Worm (Caenorhabditis elegans) whole organism, L1 larva: Measurements from ENCODE around the gene rpap-3.

Experiments
- C16A3.4 ChIP-seq: fragments of 150-350 bp; optimal IDR thresholded peaks from 2 replicates; lab custom pipeline; 2014; ENCODE audit warnings: missing biosample characterization, missing genetic modification characterization
- F16B12.6 ChIP-seq: fragments of 150-350 bp; optimal IDR thresholded peaks from 2 replicates; lab custom pipeline; 2014; ENCODE audit warnings: missing biosample characterization, missing genetic modification characterization
- alr-1 ChIP-seq: fragments of 200-800 bp; sonication (Bioruptor generic); optimal IDR thresholded peaks from 2 replicates; lab custom pipeline; 2018; ENCODE audit warnings: borderline replicate concordance, mild to moderate bottlenecking, missing genetic modification characterization, missing compliant biosample characterization
- aly-2 ChIP-seq: fragments of 150-350 bp; optimal IDR thresholded peaks from 2 replicates; lab custom pipeline; 2014; ENCODE audit warnings: missing biosample characterization, missing genetic modification characterization
- blmp-1 ChIP-seq: fragments of 150-350 bp; optimal IDR thresholded peaks from 2 replicates; lab custom pipeline; 2014; ENCODE audit warnings: missing biosample characterization, missing genetic modification characterization
- ceh-82 ChIP-seq, 3 experiments: fragments of 150-350 bp in 1 of 3; sonication (generic microtip) in 2 of 3; optimal IDR thresholded peaks; 2 replicates each; lab custom pipeline; 2014 to 2017; ENCODE audit warnings: missing biosample characterization in 3 of 3, missing genetic modification characterization in 3 of 3
- ceh-88 ChIP-seq: fragments of 200-800 bp; sonication (Bioruptor generic); IDR thresholded peaks from 2 replicates; pipeline ENCODE4 v1.3.6; 2022; ENCODE audit warnings: missing genetic modification characterization, missing compliant biosample characterization
- ces-1 ChIP-seq: fragments of 150-350 bp; optimal IDR thresholded peaks from 2 replicates; lab custom pipeline; 2014; ENCODE audit warnings: missing biosample characterization, missing genetic modification reagents, missing genetic modification characterization
- dpl-1 ChIP-seq, 3 experiments: fragments of 150-350 bp in 2 of 3; sonication (generic microtip) in 1 of 3; optimal IDR thresholded peaks; 2 replicates each; lab custom pipeline; 2014 to 2017; ENCODE audit warnings: missing biosample characterization in 3 of 3, missing genetic modification characterization in 3 of 3, missing genetic modification reagents in 3 of 3
- dsc-1 ChIP-seq: sonication (generic microtip); optimal IDR thresholded peaks from 2 replicates; lab custom pipeline; 2016; ENCODE audit warnings: mild to moderate bottlenecking, missing genetic modification characterization, missing compliant biosample characterization
- efl-1 ChIP-seq, 4 experiments: fragments of 150-350 bp; optimal IDR thresholded peaks in 3 of 4; peaks in 1 of 4; 1 replicate in 1 of 4; 2 replicates in 3 of 4; lab custom pipeline; 2014; ENCODE audit warnings: missing biosample characterization in 2 of 4, missing genetic modification characterization in 2 of 4, missing genetic modification reagents in 2 of 4
- efl-3 ChIP-seq: fragments of 200-800 bp; sonication (Bioruptor generic); optimal IDR thresholded peaks from 2 replicates; lab custom pipeline; 2018; ENCODE audit warnings: mild to moderate bottlenecking, missing genetic modification characterization, missing compliant biosample characterization
- egl-27 ChIP-seq, 2 experiments: fragments of 150-350 bp in 1 of 2; sonication (generic microtip); optimal IDR thresholded peaks; 3 replicates each; lab custom pipeline; 2017 to 2018; ENCODE audit warnings: missing biosample characterization in 2 of 2, missing genetic modification characterization in 2 of 2, missing genetic modification reagents in 2 of 2
- elt-3 ChIP-seq, 6 experiments: fragments of 150-350 bp in 1 of 6; sonication (generic microtip); optimal IDR thresholded peaks; 2 replicates each; lab custom pipeline; 2017 to 2018; ENCODE audit warnings: missing biosample characterization in 6 of 6, missing genetic modification characterization in 6 of 6, inconsistent platforms in 1 of 6
- grh-1 ChIP-seq: fragments of 200-800 bp; sonication (Bioruptor generic); IDR thresholded peaks from 2 replicates; pipeline ENCODE4 v1.3.6; 2022; ENCODE audit warnings: missing genetic modification reagents, missing genetic modification characterization, missing compliant biosample characterization
- hlh-17 ChIP-seq: fragments of 200-800 bp; sonication (Bioruptor generic); optimal IDR thresholded peaks from 2 replicates; lab custom pipeline; 2018; ENCODE audit warnings: missing genetic modification characterization, mild to moderate bottlenecking, missing compliant biosample characterization, moderate library complexity, borderline replicate concordance
- hlh-4 ChIP-seq: sonication (generic microtip); optimal IDR thresholded peaks from 2 replicates; lab custom pipeline; 2016; ENCODE audit warnings: mild to moderate bottlenecking, missing genetic modification characterization, missing compliant biosample characterization
- irx-1 ChIP-seq: sonication (generic microtip); optimal IDR thresholded peaks from 2 replicates; lab custom pipeline; 2016; ENCODE audit warnings: missing genetic modification characterization, missing compliant biosample characterization
- lin-13 ChIP-seq: fragments of 150-350 bp; optimal IDR thresholded peaks from 2 replicates; lab custom pipeline; 2014; ENCODE audit warnings: missing biosample characterization, missing genetic modification reagents, missing genetic modification characterization
- lin-15B ChIP-seq: fragments of 150-350 bp; sonication (generic microtip); optimal IDR thresholded peaks from 3 replicates; lab custom pipeline; 2014; ENCODE audit warnings: missing biosample characterization, missing genetic modification characterization
- lin-35 ChIP-seq, 2 experiments: fragments of 150-350 bp; optimal IDR thresholded peaks; 2 replicates each; lab custom pipeline; 2014; ENCODE audit warnings: missing biosample characterization in 2 of 2, missing genetic modification characterization in 2 of 2, missing genetic modification reagents in 2 of 2
- lin-39 ChIP-seq: fragments of 150-350 bp; optimal IDR thresholded peaks from 2 replicates; lab custom pipeline; 2014; ENCODE audit warnings: missing biosample characterization, missing genetic modification reagents, missing genetic modification characterization
- lsy-2 ChIP-seq, 2 experiments: fragments of 150-350 bp; optimal IDR thresholded peaks; 2 replicates each; lab custom pipeline; 2014; ENCODE audit warnings: missing biosample characterization in 2 of 2, missing genetic modification characterization in 2 of 2
- mep-1 ChIP-seq: fragments of 150-350 bp; optimal IDR thresholded peaks from 2 replicates; lab custom pipeline; 2014; ENCODE audit warnings: missing biosample characterization, missing genetic modification characterization
- nhr-11 ChIP-seq: fragments of 150-350 bp; optimal IDR thresholded peaks from 2 replicates; lab custom pipeline; 2014; ENCODE audit warnings: missing biosample characterization, missing genetic modification characterization
- nhr-12 ChIP-seq: sonication (generic microtip); optimal IDR thresholded peaks from 2 replicates; lab custom pipeline; 2017; ENCODE audit warnings: missing biosample characterization, missing genetic modification characterization
- nhr-20 ChIP-seq: sonication (generic microtip); optimal IDR thresholded peaks from 2 replicates; lab custom pipeline; 2016; ENCODE audit warnings: mild to moderate bottlenecking, missing genetic modification characterization, missing compliant biosample characterization
- nhr-47 ChIP-seq: sonication (generic microtip); optimal IDR thresholded peaks from 2 replicates; lab custom pipeline; 2016; ENCODE audit warnings: mild to moderate bottlenecking, missing genetic modification characterization, moderate library complexity, missing compliant biosample characterization
- nhr-71 ChIP-seq: sonication (generic microtip); optimal IDR thresholded peaks from 2 replicates; lab custom pipeline; 2016; ENCODE audit warnings: mild to moderate bottlenecking, missing genetic modification characterization, moderate library complexity, missing compliant biosample characterization
- nhr-76 ChIP-seq: sonication (generic microtip); optimal IDR thresholded peaks from 2 replicates; lab custom pipeline; 2017; ENCODE audit warnings: missing biosample characterization, missing genetic modification characterization
- nhr-77 ChIP-seq: fragments of 150-350 bp; optimal IDR thresholded peaks from 2 replicates; lab custom pipeline; 2014; ENCODE audit warnings: missing biosample characterization, missing genetic modification characterization
- nhr-85 ChIP-seq: sonication (generic microtip); peaks from one replicate; lab custom pipeline; 2016; ENCODE audit warnings: missing genetic modification characterization, inconsistent platforms, missing compliant biosample characterization
- nhr-90 ChIP-seq: sonication (generic microtip); optimal IDR thresholded peaks from 2 replicates; lab custom pipeline; 2016; ENCODE audit warnings: mild to moderate bottlenecking, missing genetic modification characterization, missing compliant biosample characterization; ENCODE audit not compliant: poor library complexity
- skn-1 ChIP-seq: fragments of 150-350 bp; optimal IDR thresholded peaks from 2 replicates; lab custom pipeline; 2014; ENCODE audit warnings: missing biosample characterization, missing genetic modification characterization
- snu-23 ChIP-seq: sonication (generic microtip); optimal IDR thresholded peaks from 2 replicates; lab custom pipeline; 2016; ENCODE audit warnings: missing genetic modification characterization, missing compliant biosample characterization
- sup-37 ChIP-seq: fragments of 200-800 bp; sonication (Bioruptor generic); optimal IDR thresholded peaks from 2 replicates; lab custom pipeline; 2018; ENCODE audit warnings: mild to moderate bottlenecking, missing genetic modification characterization, missing compliant biosample characterization
- tbx-2 ChIP-seq: sonication (generic microtip); optimal IDR thresholded peaks from 2 replicates; lab custom pipeline; 2016; ENCODE audit warnings: missing genetic modification characterization, missing compliant biosample characterization
- unc-86 ChIP-seq: sonication (generic microtip); optimal IDR thresholded peaks from 2 replicates; lab custom pipeline; 2016; ENCODE audit warnings: missing genetic modification characterization, missing compliant biosample characterization
- xbp-1 ChIP-seq: sonication (generic microtip); optimal IDR thresholded peaks from 2 replicates; lab custom pipeline; 2016; ENCODE audit warnings: missing genetic modification characterization, missing compliant biosample characterization
- zip-4 ChIP-seq: fragments of 200-800 bp; sonication (Bioruptor generic); optimal IDR thresholded peaks from 2 replicates; lab custom pipeline; 2018; ENCODE audit warnings: mild to moderate bottlenecking, missing genetic modification characterization, moderate library complexity, missing compliant biosample characterization
- ztf-11 ChIP-seq, 2 experiments: sonication (generic microtip); optimal IDR thresholded peaks; 2 replicates each; lab custom pipeline; 2016 to 2017; ENCODE audit warnings: missing genetic modification characterization in 2 of 2, missing biosample characterization in 1 of 2, missing compliant biosample characterization in 1 of 2

The rpap-3 gene

ce11 chrIV:7774206-7774605 is 4.6 kb downstream of the rpap-3 start, which contains the start of the genes hcf-1 and swd-2.2:
hcf-1 (minus strand) TSS chrIV:7774275.
swd-2.2 (plus strand) TSS chrIV:7774411.
- no peak for TF ChIP-seq grh-1 (GFP tag; lab: Robert Waterston, UW)
- peak; percentile 39 for TF ChIP-seq lin-15B
- TF ChIP-seq nhr-12 (tag; lab: Kevin White, UChicago) = no peak
- TF ChIP-seq nhr-47 (tag; lab: Kevin White, UChicago) = peak; percentile 14
- TF ChIP-seq egl-27 (tag; optimal IDR thresholded peaks at IDR 0.05; lab: Kevin White, UChicago) = no peak
- TF ChIP-seq dpl-1 (GFP tag; optimal IDR thresholded peaks at IDR 0.05; lab: Kevin White, UChicago) = peak; percentile 41 to 77 (median 61)
- peak; percentile 29 for TF ChIP-seq snu-23
- TF ChIP-seq nhr-77 = peak; percentile 27
- TF ChIP-seq efl-1 (optimal IDR thresholded peaks at IDR 0.05; lab: Kevin White, UChicago) = peak; percentile 33 to 50
- TF ChIP-seq efl-1 (GFP tag; optimal IDR thresholded peaks at IDR 0.05 in 1 of 2; lab: Kevin White, UChicago) = peak; percentile 64 to 95
- TF ChIP-seq nhr-20 = peak; percentile 3
- TF ChIP-seq ceh-82 (tag; optimal IDR thresholded peaks at IDR 0.05; lab: Kevin White, UChicago) = peak in 1 of 3 experiments; percentile 18
- TF ChIP-seq sup-37 (GFP tag; lab: Kevin White, UChicago) = no peak
- peak; percentile 40 for TF ChIP-seq nhr-85 (tag; lab: Kevin White, UChicago)
- TF ChIP-seq dsc-1 (tag; lab: Kevin White, UChicago) = no peak
- peak; percentile 21 for TF ChIP-seq F16B12.6 (tag; lab: Kevin White, UChicago)
- TF ChIP-seq efl-3 (GFP tag; lab: Kevin White, UChicago) = no peak
- no peak for TF ChIP-seq alr-1
- no peak for TF ChIP-seq skn-1 (tag; lab: Kevin White, UChicago)
- peak; percentile 48 for TF ChIP-seq mep-1 (tag; lab: Kevin White, UChicago)
- TF ChIP-seq aly-2 (tag; lab: Kevin White, UChicago) = no peak
- TF ChIP-seq lsy-2 (tag; optimal IDR thresholded peaks at IDR 0.05; lab: Kevin White, UChicago) = peak; percentile 47 to 73
- TF ChIP-seq blmp-1 (tag; lab: Kevin White, UChicago) = peak; percentile 63
- no peak for TF ChIP-seq lin-39 (tag; lab: Kevin White, UChicago)
- peak; percentile 21 for TF ChIP-seq xbp-1 (tag; lab: Kevin White, UChicago)
- TF ChIP-seq nhr-11 (tag; lab: Kevin White, UChicago) = no peak
- no peak for TF ChIP-seq hlh-17 (GFP tag; lab: Kevin White, UChicago)
- peak; percentile 41 to 79 for TF ChIP-seq lin-35 (GFP tag; optimal IDR thresholded peaks at IDR 0.05; lab: Kevin White, UChicago)
- TF ChIP-seq C16A3.4 (tag; lab: Kevin White, UChicago) = peak; percentile 61
- no peak for TF ChIP-seq ces-1
- TF ChIP-seq nhr-71 (tag; lab: Kevin White, UChicago) = peak; percentile 26

ce11 chrIV:7770162-7770561 is 8.6 kb downstream of the rpap-3 start, which contains the start of gene rdl-1:
rdl-1 (minus strand) TSS chrIV:7770262.
- no peak for TF ChIP-seq hlh-4 (tag; lab: Kevin White, UChicago)
- no peak for TF ChIP-seq nhr-90 (tag; lab: Kevin White, UChicago)
- no peak for TF ChIP-seq nhr-76 (tag; lab: Kevin White, UChicago)
- no peak for TF ChIP-seq ztf-11 (tag; optimal IDR thresholded peaks at IDR 0.05; lab: Kevin White, UChicago)

- TF ChIP-seq elt-3 (tag; optimal IDR thresholded peaks at IDR 0.05; lab: Kevin White, UChicago) = no peak
- TF ChIP-seq skn-1 (tag; lab: Kevin White, UChicago) = no peak
- TF ChIP-seq mep-1 (tag; lab: Kevin White, UChicago) = no peak
- TF ChIP-seq lin-13 (GFP tag; lab: Kevin White, UChicago) = no peak
- TF ChIP-seq tbx-2 = no peak
- TF ChIP-seq zip-4 (GFP tag; lab: Kevin White, UChicago) = no peak
- no peak for TF ChIP-seq nhr-76 (tag; lab: Kevin White, UChicago)
- no peak for TF ChIP-seq irx-1 (tag; lab: Kevin White, UChicago)
- no peak for TF ChIP-seq ceh-88 (GFP tag; lab: Robert Waterston, UW)
- no peak for TF ChIP-seq unc-86 (tag; lab: Kevin White, UChicago)
- no peak for TF ChIP-seq lsy-2 (tag; optimal IDR thresholded peaks at IDR 0.05; lab: Kevin White, UChicago)
These were observed 14.4 kb downstream of the rpap-3 start for ce11 chrIV:7764319-7764718.
